Worm (Caenorhabditis elegans) whole organism, L2 larva: ENCODE results near the gene F59D12.5.

Source experiments
- C34F6.9 ChIP-seq: fragments of 150-350 bp; optimal IDR thresholded peaks from 2 replicates; lab custom pipeline; 2014; ENCODE audit warnings: missing biosample characterization, missing genetic modification characterization
- F13H6.1 ChIP-seq: sonication (generic microtip); optimal IDR thresholded peaks from 2 replicates; lab custom pipeline; 2016; ENCODE audit warnings: missing genetic modification characterization, missing compliant biosample characterization
- Y55F3AM.14 ChIP-seq: fragments of 200-800 bp; sonication (Bioruptor generic); optimal IDR thresholded peaks from 2 replicates; lab custom pipeline; 2018; ENCODE audit warnings: mild to moderate bottlenecking, missing genetic modification characterization, missing compliant biosample characterization
- blmp-1 ChIP-seq: sonication (generic microtip); optimal IDR thresholded peaks from 2 replicates; lab custom pipeline; 2017; ENCODE audit warnings: missing genetic modification characterization, mild to moderate bottlenecking, missing compliant biosample characterization, antibody characterized with exemption, moderate library complexity; ENCODE audit not compliant: insufficient read depth
- ceh-16 ChIP-seq: fragments of 150-350 bp; optimal IDR thresholded peaks from 2 replicates; lab custom pipeline; 2014; ENCODE audit warnings: missing biosample characterization, missing genetic modification characterization
- crh-2 ChIP-seq: sonication (generic microtip); optimal IDR thresholded peaks from 2 replicates; lab custom pipeline; 2017; ENCODE audit warnings: missing biosample characterization, missing genetic modification characterization
- egl-27 ChIP-seq: sonication (generic microtip); optimal IDR thresholded peaks from 3 replicates; lab custom pipeline; 2017; ENCODE audit warnings: missing biosample characterization, missing genetic modification reagents, missing genetic modification characterization
- fos-1 ChIP-seq: fragments of 150-350 bp; optimal IDR thresholded peaks from 2 replicates; lab custom pipeline; 2014; ENCODE audit warnings: missing biosample characterization, missing genetic modification characterization
- gmeb-1 ChIP-seq: fragments of 150-350 bp; optimal IDR thresholded peaks from 2 replicates; lab custom pipeline; 2014; ENCODE audit warnings: missing biosample characterization, missing genetic modification characterization
- lin-13 ChIP-seq: fragments of 150-350 bp; optimal IDR thresholded peaks from 2 replicates; lab custom pipeline; 2014; ENCODE audit warnings: missing biosample characterization, missing genetic modification reagents, missing genetic modification characterization
- mbf-1 ChIP-seq: sonication (generic microtip); optimal IDR thresholded peaks from 2 replicates; lab custom pipeline; 2017; ENCODE audit warnings: missing biosample characterization, missing genetic modification characterization
- mdl-1 ChIP-seq, 2 experiments: fragments of 150-350 bp in 1 of 2; sonication (generic microtip) in 1 of 2; optimal IDR thresholded peaks; 2 replicates each; lab custom pipeline; 2017; ENCODE audit warnings: missing biosample characterization in 2 of 2, missing genetic modification characterization in 2 of 2
- nhr-10 ChIP-seq: sonication (generic microtip); optimal IDR thresholded peaks from 2 replicates; lab custom pipeline; 2017; ENCODE audit warnings: missing biosample characterization, missing genetic modification characterization
- nhr-11 ChIP-seq: fragments of 150-350 bp; optimal IDR thresholded peaks from 2 replicates; lab custom pipeline; 2014; ENCODE audit warnings: missing biosample characterization, missing genetic modification characterization
- nhr-12 ChIP-seq: fragments of 150-350 bp; optimal IDR thresholded peaks from 2 replicates; lab custom pipeline; 2014; ENCODE audit warnings: missing biosample characterization, missing genetic modification characterization
- nhr-129 ChIP-seq: fragments of 150-350 bp; optimal IDR thresholded peaks from 2 replicates; lab custom pipeline; 2014; ENCODE audit warnings: missing biosample characterization, missing genetic modification characterization
- nhr-25 ChIP-seq: fragments of 150-350 bp; sonication (generic microtip); optimal IDR thresholded peaks from 3 replicates; lab custom pipeline; 2014; ENCODE audit warnings: missing biosample characterization, missing genetic modification characterization
- peb-1 ChIP-seq: fragments of 150-350 bp; optimal IDR thresholded peaks from 2 replicates; lab custom pipeline; 2014; ENCODE audit warnings: missing biosample characterization, missing genetic modification characterization
- sem-4 ChIP-seq: fragments of 150-350 bp; optimal IDR thresholded peaks from 2 replicates; lab custom pipeline; 2014; ENCODE audit warnings: missing biosample characterization, missing genetic modification reagents, missing genetic modification characterization
- sma-9 ChIP-seq, 2 experiments: fragments of 150-350 bp in 1 of 2; sonication (generic microtip) in 1 of 2; optimal IDR thresholded peaks; 2 replicates each; lab custom pipeline; 2014 to 2016; ENCODE audit warnings: missing genetic modification characterization in 2 of 2, mild to moderate bottlenecking in 1 of 2, missing biosample characterization in 1 of 2, missing compliant biosample characterization in 1 of 2, missing genetic modification reagents in 1 of 2, moderate library complexity in 1 of 2
- unc-55 ChIP-seq: fragments of 150-350 bp; sonication (generic microtip); optimal IDR thresholded peaks from 3 replicates; lab custom pipeline; 2014; ENCODE audit warnings: missing biosample characterization, missing genetic modification reagents, missing genetic modification characterization
- ztf-1 ChIP-seq: fragments of 200-800 bp; sonication (Bioruptor generic); conservative IDR thresholded peaks from 2 replicates; pipeline ENCODE4 v1.3.6; 2022; ENCODE audit warnings: missing genetic modification characterization, missing compliant biosample characterization
- ztf-4 ChIP-seq: fragments of 150-350 bp; optimal IDR thresholded peaks from 2 replicates; lab custom pipeline; 2014; ENCODE audit warnings: missing biosample characterization, missing genetic modification characterization

Gene F59D12.5

DNA sequence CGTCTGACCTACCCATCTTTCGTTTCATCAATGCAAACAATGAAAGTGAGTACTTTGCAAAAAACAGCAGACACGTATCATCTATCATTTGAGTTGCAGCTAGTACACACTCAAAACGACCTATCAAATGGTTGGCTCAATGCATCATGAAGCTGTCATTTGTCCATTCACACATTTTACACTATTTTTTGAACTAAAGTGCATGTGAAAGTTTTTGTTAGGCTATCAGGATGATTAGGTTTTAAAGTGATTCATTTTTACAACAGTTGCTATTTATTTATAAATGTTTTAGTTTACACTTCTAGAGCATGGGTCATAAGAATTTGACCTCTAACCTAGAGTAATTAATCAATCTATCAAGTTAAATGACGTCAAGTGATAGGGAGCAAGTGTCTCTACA is 47.2 kb downstream of the F59D12.5 start:
- TF ChIP-seq ztf-1 (GFP tag; lab: Robert Waterston, UW): no peak
- TF ChIP-seq sma-9 (GFP tag; optimal IDR thresholded peaks at IDR 0.05; lab: Kevin White, UChicago): peak; percentile 31
- no peak for TF ChIP-seq sma-9 (tag; optimal IDR thresholded peaks at IDR 0.05; lab: Kevin White, UChicago)
- TF ChIP-seq nhr-129 (tag; lab: Kevin White, UChicago): peak; percentile 56

DNA sequence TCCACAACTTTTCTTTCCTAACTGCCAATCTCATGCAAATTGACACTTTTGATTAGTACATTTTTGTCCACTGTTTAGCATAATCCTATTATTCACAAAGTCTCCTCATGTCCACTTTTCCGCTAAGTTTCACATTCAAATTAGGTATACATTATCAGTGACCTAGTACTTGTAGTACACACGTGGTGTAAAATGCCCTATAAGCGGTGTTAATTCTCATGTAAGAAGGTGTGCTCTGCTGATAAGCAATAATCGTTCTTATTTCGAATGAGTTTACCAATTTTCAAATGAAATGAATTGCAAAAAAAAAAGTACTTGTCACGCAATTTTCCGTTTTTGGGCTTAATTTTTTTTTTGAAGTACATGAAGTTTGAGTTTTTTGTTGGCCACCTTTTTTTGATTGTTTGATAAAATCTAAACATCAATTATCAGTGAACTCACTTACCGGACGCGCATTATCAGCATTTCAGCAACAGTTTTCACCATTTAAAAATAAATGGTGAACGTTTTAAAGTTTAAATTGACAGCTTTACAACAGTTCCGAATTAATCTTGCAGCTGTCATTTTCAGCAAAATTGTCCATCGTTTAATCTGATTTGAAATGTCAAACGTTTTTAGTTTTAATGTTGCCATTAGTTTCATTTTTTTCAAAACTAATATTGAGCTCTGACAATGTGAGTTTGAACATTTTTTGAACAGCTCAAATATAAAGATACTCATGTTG is 48.3 kb downstream of the F59D12.5 start:
- TF ChIP-seq nhr-10 (tag; lab: Kevin White, UChicago): no peak
- no peak for TF ChIP-seq C34F6.9 (tag; lab: Kevin White, UChicago)
- no peak for TF ChIP-seq nhr-129 (tag; lab: Kevin White, UChicago)
- no peak for TF ChIP-seq mbf-1 (tag; lab: Kevin White, UChicago)
- TF ChIP-seq fos-1 (tag; lab: Kevin White, UChicago): peak; percentile 29
- TF ChIP-seq sma-9 (GFP tag; optimal IDR thresholded peaks at IDR 0.05; lab: Kevin White, UChicago): peak; percentile 70
- TF ChIP-seq sma-9 (tag; optimal IDR thresholded peaks at IDR 0.05; lab: Kevin White, UChicago): no peak
- TF ChIP-seq lin-13 (GFP tag; lab: Kevin White, UChicago): no peak
- peak; percentile 48 for TF ChIP-seq crh-2 (tag; lab: Kevin White, UChicago)
- TF ChIP-seq egl-27 (tag; lab: Kevin White, UChicago): no peak
- no peak for TF ChIP-seq nhr-25 (tag; lab: Kevin White, UChicago)
- no peak for TF ChIP-seq ztf-4 (tag; lab: Kevin White, UChicago)
- TF ChIP-seq gmeb-1 (tag; lab: Kevin White, UChicago): no peak
- no peak for TF ChIP-seq nhr-12 (tag; lab: Kevin White, UChicago)
- TF ChIP-seq, all 48 proteins: peak for 3

DNA sequence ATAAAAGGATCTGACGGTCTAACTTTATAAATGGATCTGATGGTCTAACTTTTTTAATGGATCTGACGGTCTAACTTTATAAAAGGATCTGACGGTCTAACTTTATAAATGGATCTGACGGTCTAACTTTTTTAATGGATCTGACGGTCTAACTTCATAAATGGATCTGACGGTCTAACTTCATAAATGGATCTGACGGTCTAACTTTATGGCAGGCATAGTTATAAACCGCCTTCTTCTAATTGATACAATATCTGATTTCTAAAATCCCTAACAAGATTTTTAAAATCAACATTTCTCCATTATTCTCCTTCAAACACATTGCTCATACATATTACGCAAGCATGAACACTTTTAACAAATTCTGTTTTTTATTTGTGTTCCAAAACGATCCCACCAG is 50.1 kb downstream of the F59D12.5 start, which contains the start of gene K09A9.8:
Gene K09A9.8, minus strand, starts transcription at position 101 of the 400 bp plus-strand sequence.
- TF ChIP-seq F13H6.1: no peak
- TF ChIP-seq gmeb-1 (tag; lab: Kevin White, UChicago): no peak
- no peak for TF ChIP-seq Y55F3AM.14 (GFP tag; lab: Kevin White, UChicago)
- TF ChIP-seq mdl-1 (tag; optimal IDR thresholded peaks at IDR 0.05; lab: Kevin White, UChicago): no peak
- TF ChIP-seq sem-4 (tag; lab: Kevin White, UChicago): no peak
- no peak for TF ChIP-seq blmp-1
- no peak for TF ChIP-seq peb-1
- TF ChIP-seq nhr-129 (tag; lab: Kevin White, UChicago): no peak
- TF ChIP-seq nhr-11 (tag; lab: Kevin White, UChicago): no peak
- TF ChIP-seq ceh-16 (tag; lab: Kevin White, UChicago): no peak
- TF ChIP-seq unc-55 (GFP tag; lab: Kevin White, UChicago): no peak
- TF ChIP-seq ztf-1 (GFP tag; lab: Robert Waterston, UW): no peak
- no peak for TF ChIP-seq sma-9 (GFP tag; optimal IDR thresholded peaks at IDR 0.05; lab: Kevin White, UChicago)
- TF ChIP-seq sma-9 (tag; optimal IDR thresholded peaks at IDR 0.05; lab: Kevin White, UChicago): no peak
